Worm (Caenorhabditis elegans): ENCODE results near the gene slc-36.5.

DNA sequence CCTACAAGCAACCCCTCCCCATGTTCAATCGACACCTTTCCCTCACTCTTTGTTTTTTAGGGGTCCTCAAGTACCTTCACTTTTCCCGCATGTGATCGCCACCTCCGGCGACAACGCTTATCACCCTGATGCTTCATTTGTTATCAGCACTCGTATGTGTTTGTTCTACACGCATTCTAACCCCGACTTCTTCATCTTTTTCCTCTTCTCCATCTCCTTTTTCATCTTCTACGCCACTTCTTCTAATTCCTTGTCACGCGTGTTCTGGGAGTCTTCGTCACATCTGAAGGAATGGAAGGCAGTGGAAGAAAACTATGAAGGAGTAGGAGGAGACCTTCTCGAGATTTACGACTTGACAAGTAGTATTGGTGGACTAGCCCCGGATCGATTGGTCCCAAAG is 46.8 kb downstream of the slc-36.5 start:
- no peak for TF ChIP-seq hnd-1 (tag; optimal IDR thresholded peaks at IDR 0.05)
- TF ChIP-seq ama-1 (optimal IDR thresholded peaks at IDR 0.05) = no peak
- no peak for TF ChIP-seq B0310.2 (tag; optimal IDR thresholded peaks at IDR 0.05)
- no peak for TF ChIP-seq hmbx-1 (tag; optimal IDR thresholded peaks at IDR 0.05)
- no peak for TF ChIP-seq flt-1 (GFP tag; IDR thresholded peaks at IDR 0.05)
- TF ChIP-seq tra-4 (tag; optimal IDR thresholded peaks at IDR 0.05) = no peak
- TF ChIP-seq tbx-11 (GFP tag; IDR thresholded peaks at IDR 0.05) = no peak
- TF ChIP-seq hmg-4 (GFP tag; optimal IDR thresholded peaks at IDR 0.05) = no peak
- TF ChIP-seq tbx-37 (GFP tag; conservative IDR thresholded peaks at IDR 0.05) = no peak
